Worm (Caenorhabditis elegans) whole organism, L3 larva: ENCODE measurements around the gene F19C7.4.

Experiments used
- ZK546.5 ChIP-seq: sonication (generic microtip); optimal IDR thresholded peaks from 2 replicates; lab custom pipeline; 2017; ENCODE audit warnings: missing biosample characterization, missing genetic modification characterization
- daf-12 ChIP-seq: fragments of 150-350 bp; optimal IDR thresholded peaks from 2 replicates; lab custom pipeline; 2014; ENCODE audit warnings: missing biosample characterization, missing genetic modification reagents, missing genetic modification characterization
- elt-1 ChIP-seq: fragments of 150-350 bp; optimal IDR thresholded peaks from 2 replicates; lab custom pipeline; 2014; ENCODE audit warnings: missing biosample characterization, missing genetic modification characterization
- elt-3 ChIP-seq, 3 experiments: fragments of 150-350 bp in 1 of 3; sonication (generic microtip) in 2 of 3; optimal IDR thresholded peaks; 2 replicates in 2 of 3; 4 replicates in 1 of 3; lab custom pipeline; 2014 to 2017; ENCODE audit warnings: missing biosample characterization in 3 of 3, missing genetic modification characterization in 3 of 3
- nhr-67 ChIP-seq: fragments of 150-350 bp; optimal IDR thresholded peaks from 2 replicates; lab custom pipeline; 2014; ENCODE audit warnings: missing biosample characterization, missing genetic modification characterization
- pha-4 ChIP-seq: fragments of 150-350 bp; optimal IDR thresholded peaks from 2 replicates; lab custom pipeline; 2014; ENCODE audit warnings: missing biosample characterization, missing genetic modification reagents, missing genetic modification characterization
- skn-1 ChIP-seq: fragments of 150-350 bp; optimal IDR thresholded peaks from 2 replicates; lab custom pipeline; 2014; ENCODE audit warnings: missing biosample characterization, missing genetic modification characterization

ce11 chrIV:4647385-4647784, 44.7 kb downstream of the F19C7.4 start, which contains the start of gene F29B9.8:
- TF ChIP-seq pha-4 (tag; lab: Kevin White, UChicago) (no peak), elt-1 (tag; lab: Kevin White, UChicago) (no peak), nhr-67 (tag; lab: Kevin White, UChicago) (no peak), ZK546.5 (tag; lab: Kevin White, UChicago) (no peak), skn-1 (no peak), daf-12 (tag; lab: Kevin White, UChicago) (no peak), elt-3 (tag; optimal IDR thresholded peaks at IDR 0.05; lab: Kevin White, UChicago) (no peak)
